Worm (Caenorhabditis elegans) whole organism, mixed stage, embryonic: ENCODE results near the gene Y79H2A.12.

Source experiments
- M03D4.4 ChIP-seq: sonication (generic microtip); optimal IDR thresholded peaks from 2 replicates; lab custom pipeline; 2017; ENCODE audit warnings: mild to moderate bottlenecking, missing genetic modification characterization, missing compliant biosample characterization
- bed-3 ChIP-seq: fragments of 200-800 bp; sonication (Bioruptor generic); optimal IDR thresholded peaks from 3 replicates; lab custom pipeline; 2018; ENCODE audit warnings: mild to moderate bottlenecking, missing genetic modification characterization, moderate library complexity, missing compliant biosample characterization
- ceh-39 ChIP-seq: fragments of 150-350 bp; optimal IDR thresholded peaks from 2 replicates; lab custom pipeline; 2014; ENCODE audit warnings: missing biosample characterization, missing genetic modification characterization
- ceh-43 ChIP-seq: fragments of 200-800 bp; sonication (Bioruptor generic); optimal IDR thresholded peaks from 2 replicates; lab custom pipeline; 2018; ENCODE audit warnings: mild to moderate bottlenecking, missing genetic modification characterization, moderate library complexity, missing compliant biosample characterization
- ceh-83 ChIP-seq: fragments of 200-800 bp; sonication (Bioruptor generic); optimal IDR thresholded peaks from 2 replicates; lab custom pipeline; 2018; ENCODE audit warnings: mild to moderate bottlenecking, missing genetic modification characterization, missing compliant biosample characterization
- ces-1 ChIP-seq: fragments of 150-350 bp; optimal IDR thresholded peaks from 2 replicates; lab custom pipeline; 2014; ENCODE audit warnings: missing biosample characterization, missing genetic modification reagents, missing genetic modification characterization
- cnd-1 ChIP-seq: fragments of 200-800 bp; sonication (Bioruptor generic); optimal IDR thresholded peaks from 2 replicates; lab custom pipeline; 2018; ENCODE audit warnings: mild to moderate bottlenecking, missing genetic modification characterization, missing compliant biosample characterization
- drap-1 ChIP-seq: fragments of 200-800 bp; sonication (Bioruptor generic); optimal IDR thresholded peaks from 3 replicates; lab custom pipeline; 2018; ENCODE audit warnings: mild to moderate bottlenecking, missing genetic modification characterization, missing compliant biosample characterization
- elt-1 ChIP-seq: sonication (generic microtip); optimal IDR thresholded peaks from 2 replicates; lab custom pipeline; 2017; ENCODE audit warnings: missing genetic modification characterization, mild to moderate bottlenecking, missing compliant biosample characterization, antibody characterized with exemption, moderate library complexity, borderline replicate concordance; ENCODE audit not compliant: insufficient read depth
- elt-3 ChIP-seq: fragments of 150-350 bp; optimal IDR thresholded peaks from 2 replicates; lab custom pipeline; 2014; ENCODE audit warnings: missing biosample characterization, missing genetic modification characterization
- flh-1 ChIP-seq: fragments of 200-800 bp; sonication (Bioruptor generic); optimal IDR thresholded peaks from 2 replicates; lab custom pipeline; 2018; ENCODE audit warnings: mild to moderate bottlenecking, missing genetic modification characterization, moderate library complexity, missing compliant biosample characterization
- ham-2 ChIP-seq: fragments of 200-800 bp; sonication (Bioruptor generic); optimal IDR thresholded peaks from 2 replicates; lab custom pipeline; 2018; ENCODE audit warnings: mild to moderate bottlenecking, missing genetic modification characterization, missing compliant biosample characterization
- hlh-1 ChIP-seq: fragments of 150-350 bp; optimal IDR thresholded peaks from 2 replicates; lab custom pipeline; 2014; ENCODE audit warnings: missing biosample characterization, missing genetic modification reagents, missing genetic modification characterization
- lin-13 ChIP-seq: fragments of 150-350 bp; optimal IDR thresholded peaks from 2 replicates; lab custom pipeline; 2014; ENCODE audit warnings: missing biosample characterization, missing genetic modification characterization
- lin-32 ChIP-seq: fragments of 200-800 bp; sonication (Bioruptor generic); optimal IDR thresholded peaks from 2 replicates; lab custom pipeline; 2018; ENCODE audit warnings: mild to moderate bottlenecking, missing genetic modification characterization, missing compliant biosample characterization
- lsy-2 ChIP-seq: fragments of 150-350 bp; optimal IDR thresholded peaks from 2 replicates; lab custom pipeline; 2014; ENCODE audit warnings: missing biosample characterization, missing genetic modification characterization
- mab-5 ChIP-seq: fragments of 150-350 bp; optimal IDR thresholded peaks from 2 replicates; lab custom pipeline; 2014; ENCODE audit warnings: missing biosample characterization, missing genetic modification characterization
- mep-1 ChIP-seq: fragments of 150-350 bp; optimal IDR thresholded peaks from 2 replicates; lab custom pipeline; 2017; ENCODE audit warnings: missing biosample characterization, missing genetic modification reagents, missing genetic modification characterization, inconsistent platforms
- mls-2 ChIP-seq: sonication (generic microtip); optimal IDR thresholded peaks from 2 replicates; lab custom pipeline; 2016; ENCODE audit warnings: mild to moderate bottlenecking, missing genetic modification characterization, moderate library complexity, missing compliant biosample characterization
- nhr-12 ChIP-seq: fragments of 150-350 bp; optimal IDR thresholded peaks from 2 replicates; lab custom pipeline; 2014; ENCODE audit warnings: missing biosample characterization, missing genetic modification characterization
- nhr-2 ChIP-seq: fragments of 150-350 bp; optimal IDR thresholded peaks from 2 replicates; lab custom pipeline; 2014; ENCODE audit warnings: missing biosample characterization, missing genetic modification characterization
- nhr-237 ChIP-seq: fragments of 150-350 bp; optimal IDR thresholded peaks from 2 replicates; lab custom pipeline; 2014; ENCODE audit warnings: missing biosample characterization, missing genetic modification characterization
- nhr-28 ChIP-seq: fragments of 150-350 bp; optimal IDR thresholded peaks from 2 replicates; lab custom pipeline; 2014; ENCODE audit warnings: missing biosample characterization, missing genetic modification characterization
- nhr-76 ChIP-seq: sonication (generic microtip); optimal IDR thresholded peaks from 2 replicates; lab custom pipeline; 2017; ENCODE audit warnings: missing biosample characterization, missing genetic modification characterization
- pha-4 ChIP-seq: fragments of 150-350 bp; optimal IDR thresholded peaks from 2 replicates; lab custom pipeline; 2018; ENCODE audit warnings: missing biosample characterization, missing genetic modification reagents, missing genetic modification characterization
- sptf-1 ChIP-seq: sonication (generic microtip); optimal IDR thresholded peaks from 2 replicates; lab custom pipeline; 2017; ENCODE audit warnings: mild to moderate bottlenecking, missing genetic modification characterization, moderate library complexity, missing compliant biosample characterization
- tbx-8 ChIP-seq: fragments of 200-800 bp; sonication (Bioruptor generic); optimal IDR thresholded peaks from 2 replicates; lab custom pipeline; 2018; ENCODE audit warnings: mild to moderate bottlenecking, missing genetic modification characterization, moderate library complexity, missing compliant biosample characterization
- unc-120 ChIP-seq: sonication (generic microtip); optimal IDR thresholded peaks from 2 replicates; lab custom pipeline; 2017; ENCODE audit warnings: missing genetic modification characterization, missing compliant biosample characterization; ENCODE audit not compliant: poor library complexity, severe bottlenecking
- unc-39 ChIP-seq: fragments of 150-350 bp; optimal IDR thresholded peaks from 2 replicates; lab custom pipeline; 2014; ENCODE audit warnings: missing biosample characterization, missing genetic modification characterization
- unc-62 ChIP-seq: fragments of 150-350 bp; optimal IDR thresholded peaks from 2 replicates; lab custom pipeline; 2014; ENCODE audit warnings: missing biosample characterization, missing genetic modification reagents, missing genetic modification characterization
- zip-8 ChIP-seq: fragments of 150-350 bp; optimal IDR thresholded peaks from 2 replicates; lab custom pipeline; 2014; ENCODE audit warnings: missing biosample characterization, missing genetic modification characterization
- ztf-11 ChIP-seq: fragments of 150-350 bp; optimal IDR thresholded peaks from 2 replicates; lab custom pipeline; 2014; ENCODE audit warnings: missing biosample characterization, missing genetic modification characterization

Y79H2A.12 gene

ce11 chrIII:12061413-12061812 is 32.7 kb upstream of the Y79H2A.12 start, which contains the start of gene zyg-8:
TSS of gene zyg-8 (plus strand) at chrIII:12061713.
- no peak for TF ChIP-seq tbx-8 (GFP tag; lab: Kevin White, UChicago)
- no peak for TF ChIP-seq nhr-12 (tag; lab: Kevin White, UChicago)
- no peak for TF ChIP-seq bed-3 (GFP tag; lab: Kevin White, UChicago)
- no peak for TF ChIP-seq flh-1 (GFP tag; lab: Kevin White, UChicago)
- no peak for TF ChIP-seq nhr-2 (tag; lab: Kevin White, UChicago)
- TF ChIP-seq elt-3, result no peak
- TF ChIP-seq mab-5, result no peak
- no peak for TF ChIP-seq nhr-76 (tag; lab: Kevin White, UChicago)
- no peak for TF ChIP-seq lin-32 (GFP tag; lab: Kevin White, UChicago)
- TF ChIP-seq ceh-39 (tag; lab: Kevin White, UChicago), result no peak
- TF ChIP-seq ceh-83 (GFP tag; lab: Kevin White, UChicago), result no peak
- no peak for TF ChIP-seq ztf-11 (tag; lab: Kevin White, UChicago)
- no peak for TF ChIP-seq mls-2 (tag; lab: Kevin White, UChicago)
- no peak for TF ChIP-seq pha-4 (tag; lab: Kevin White, UChicago)
- no peak for TF ChIP-seq drap-1 (GFP tag; lab: Kevin White, UChicago)
- TF ChIP-seq sptf-1 (tag; lab: Kevin White, UChicago), result no peak
- no peak for TF ChIP-seq nhr-28
- TF ChIP-seq hlh-1 (tag; lab: Kevin White, UChicago), result no peak
- no peak for TF ChIP-seq unc-39 (tag; lab: Kevin White, UChicago)

DNA sequence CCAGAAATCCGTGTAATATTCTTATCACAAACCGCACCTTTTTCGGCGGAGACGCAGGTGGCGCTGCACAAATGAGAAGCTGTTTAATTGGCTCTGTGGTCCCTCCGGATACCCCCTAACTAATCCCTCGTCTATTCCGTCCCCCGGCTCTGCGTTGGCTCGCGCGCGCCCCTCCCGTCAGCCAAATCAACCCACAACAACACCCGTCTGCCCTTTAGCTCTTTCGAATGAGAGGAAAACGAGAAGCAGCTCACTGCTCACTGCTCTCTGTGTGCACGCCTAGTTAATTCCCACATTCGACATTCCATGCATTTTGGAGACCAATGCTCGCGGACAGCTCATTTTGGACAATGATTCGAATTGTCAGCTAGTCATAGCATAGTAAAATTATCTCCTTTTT is 31.4 kb upstream of the Y79H2A.12 start:
- TF ChIP-seq hlh-1 (tag; lab: Kevin White, UChicago), result no peak
- TF ChIP-seq nhr-28, result no peak
- TF ChIP-seq M03D4.4, result no peak
- TF ChIP-seq ceh-83 (GFP tag; lab: Kevin White, UChicago), result no peak
- TF ChIP-seq unc-62, result no peak

ce11 chrIII:12059521-12059920 is 30.9 kb upstream of the Y79H2A.12 start:
- TF ChIP-seq tbx-8 (GFP tag; lab: Kevin White, UChicago) (no peak), ces-1 (GFP tag; lab: Kevin White, UChicago) (no peak), lin-13 (no peak), ceh-39 (tag; lab: Kevin White, UChicago) (no peak), mab-5 (no peak), nhr-12 (tag; lab: Kevin White, UChicago) (no peak), lin-32 (GFP tag; lab: Kevin White, UChicago) (no peak), mls-2 (tag; lab: Kevin White, UChicago) (no peak), nhr-237 (tag; lab: Kevin White, UChicago) (no peak), ceh-43 (GFP tag; lab: Kevin White, UChicago) (no peak), cnd-1 (tag; lab: Kevin White, UChicago) (no peak), flh-1 (GFP tag; lab: Kevin White, UChicago) (no peak), elt-1 (no peak), mep-1 (tag; lab: Kevin White, UChicago) (no peak), zip-8 (tag; lab: Kevin White, UChicago) (no peak), unc-120 (tag; lab: Kevin White, UChicago) (no peak), unc-39 (tag; lab: Kevin White, UChicago) (no peak), lsy-2 (tag; lab: Kevin White, UChicago) (no peak)

ce11 chrIII:12058429-12058828 is 29.8 kb upstream of the Y79H2A.12 start, which contains the start of gene arx-3:
TSS of gene arx-3 (minus strand) at chrIII:12058458.
- no peak for TF ChIP-seq nhr-2 (tag; lab: Kevin White, UChicago)
- peak; percentile 91 for TF ChIP-seq ces-1 (GFP tag; lab: Kevin White, UChicago)
- no peak for TF ChIP-seq nhr-28
- TF ChIP-seq ham-2 (GFP tag; lab: Kevin White, UChicago), result peak; percentile 9
- no peak for TF ChIP-seq mab-5
- TF ChIP-seq drap-1 (GFP tag; lab: Kevin White, UChicago), result no peak
- TF ChIP-seq bed-3 (GFP tag; lab: Kevin White, UChicago), result no peak
- TF ChIP-seq zip-8 (tag; lab: Kevin White, UChicago), result no peak
- no peak for TF ChIP-seq M03D4.4
- peak; percentile 26 for TF ChIP-seq lsy-2 (tag; lab: Kevin White, UChicago)
- TF ChIP-seq tbx-8 (GFP tag; lab: Kevin White, UChicago), result no peak
- TF ChIP-seq ceh-83 (GFP tag; lab: Kevin White, UChicago), result no peak
- TF ChIP-seq ztf-11 (tag; lab: Kevin White, UChicago), result no peak
- no peak for TF ChIP-seq unc-39 (tag; lab: Kevin White, UChicago)
- TF ChIP-seq unc-120 (tag; lab: Kevin White, UChicago), result no peak
- TF ChIP-seq mep-1 (tag; lab: Kevin White, UChicago), result peak; percentile 41
- TF ChIP-seq flh-1 (GFP tag; lab: Kevin White, UChicago), result no peak
- TF ChIP-seq elt-3, result no peak
- TF ChIP-seq unc-62, result no peak
- peak; percentile 16 for TF ChIP-seq lin-13
- no peak for TF ChIP-seq nhr-76 (tag; lab: Kevin White, UChicago)
- no peak for TF ChIP-seq cnd-1 (tag; lab: Kevin White, UChicago)
- TF ChIP-seq ceh-43 (GFP tag; lab: Kevin White, UChicago), result peak; percentile 13
- TF ChIP-seq sptf-1 (tag; lab: Kevin White, UChicago), result no peak
